Worm (Caenorhabditis elegans) whole organism, dauer: ENCODE data around the gene jhdm-1.

Experiments used
- unc-62 ChIP-seq: sonication (generic microtip); optimal IDR thresholded peaks from 2 replicates; lab custom pipeline; 2017; ENCODE audit warnings: missing biosample characterization, missing genetic modification reagents, missing genetic modification characterization

jhdm-1 gene

DNA sequence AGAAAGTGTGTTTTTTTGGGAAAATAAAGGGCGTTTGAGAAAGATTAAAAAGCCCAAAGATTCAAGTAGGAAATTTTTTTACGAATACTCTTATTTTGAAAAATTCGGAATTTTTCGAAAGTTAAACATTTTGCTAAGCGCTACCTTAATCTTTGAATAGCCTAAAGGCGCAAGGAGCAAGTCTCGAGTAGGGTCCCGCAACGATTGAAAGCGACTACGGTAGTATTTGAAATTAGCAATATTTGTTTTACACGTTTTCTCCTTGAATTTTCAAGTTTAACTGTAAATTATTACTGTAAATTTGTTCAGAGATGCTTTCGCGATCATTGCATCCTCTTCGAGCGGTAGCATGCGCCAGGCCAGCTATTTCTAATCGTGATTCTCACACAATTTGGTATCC, 10.6 kb downstream of the jhdm-1 start, which contains the start of gene nduf-2.2:
TSS of gene nduf-2.2 (plus strand) at position 310 of the 400 bp plus-strand sequence.
- TF ChIP-seq unc-62 (GFP tag; lab: Kevin White, UChicago) = no peak

DNA sequence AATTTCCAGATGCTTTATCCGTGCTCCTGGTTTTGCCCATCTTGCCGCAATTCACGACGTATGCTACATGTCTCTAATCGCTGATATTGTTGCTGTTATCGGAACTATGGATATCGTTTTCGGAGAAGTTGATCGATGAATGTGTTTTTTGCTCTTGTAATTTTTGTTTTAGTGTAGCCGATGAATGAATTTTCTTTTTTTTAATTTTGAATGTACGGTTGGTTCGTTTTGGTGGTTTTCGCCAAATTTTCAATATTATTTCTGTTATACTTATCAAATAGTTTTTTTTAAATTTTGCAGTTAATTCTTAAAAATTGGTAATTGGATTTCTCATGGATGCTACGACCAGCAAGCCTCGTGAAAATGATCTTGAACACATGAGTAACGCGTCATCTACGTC, 12.7 kb downstream of the jhdm-1 start, which contains the start of gene T26A5.2:
TSS of gene T26A5.2 (plus strand) at position 301 of the 400 bp plus-strand sequence.
- TF ChIP-seq unc-62 (GFP tag; lab: Kevin White, UChicago) = no peak

DNA sequence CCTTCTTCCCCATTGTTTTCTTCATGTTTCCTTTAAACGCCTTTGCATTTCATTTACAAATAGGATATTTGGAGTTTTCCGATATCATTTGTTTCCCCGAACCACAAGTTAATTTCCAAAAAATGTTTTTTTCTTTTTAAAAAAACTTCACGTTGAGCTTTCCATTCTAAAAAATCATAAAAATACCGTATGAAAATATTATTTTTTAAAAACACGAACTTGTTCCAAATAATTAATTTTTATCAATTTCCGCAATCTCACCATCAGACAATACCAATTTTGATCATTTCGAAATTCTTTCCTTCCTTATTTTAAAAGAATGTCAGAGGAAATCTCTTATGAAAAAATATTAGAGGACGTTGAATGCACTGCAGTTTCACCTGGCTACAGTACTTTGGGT, 17.2 kb downstream of the jhdm-1 start, which contains the start of gene wht-6:
TSS of gene wht-6 (plus strand) at position 301 of the 400 bp plus-strand sequence.
- TF ChIP-seq unc-62 (GFP tag; lab: Kevin White, UChicago) = no peak

- TF ChIP-seq unc-62 (GFP tag; lab: Kevin White, UChicago) = no peak
Measured at ce11 chrIII:6476380-6476779, 22.1 kb downstream of the jhdm-1 start.

DNA sequence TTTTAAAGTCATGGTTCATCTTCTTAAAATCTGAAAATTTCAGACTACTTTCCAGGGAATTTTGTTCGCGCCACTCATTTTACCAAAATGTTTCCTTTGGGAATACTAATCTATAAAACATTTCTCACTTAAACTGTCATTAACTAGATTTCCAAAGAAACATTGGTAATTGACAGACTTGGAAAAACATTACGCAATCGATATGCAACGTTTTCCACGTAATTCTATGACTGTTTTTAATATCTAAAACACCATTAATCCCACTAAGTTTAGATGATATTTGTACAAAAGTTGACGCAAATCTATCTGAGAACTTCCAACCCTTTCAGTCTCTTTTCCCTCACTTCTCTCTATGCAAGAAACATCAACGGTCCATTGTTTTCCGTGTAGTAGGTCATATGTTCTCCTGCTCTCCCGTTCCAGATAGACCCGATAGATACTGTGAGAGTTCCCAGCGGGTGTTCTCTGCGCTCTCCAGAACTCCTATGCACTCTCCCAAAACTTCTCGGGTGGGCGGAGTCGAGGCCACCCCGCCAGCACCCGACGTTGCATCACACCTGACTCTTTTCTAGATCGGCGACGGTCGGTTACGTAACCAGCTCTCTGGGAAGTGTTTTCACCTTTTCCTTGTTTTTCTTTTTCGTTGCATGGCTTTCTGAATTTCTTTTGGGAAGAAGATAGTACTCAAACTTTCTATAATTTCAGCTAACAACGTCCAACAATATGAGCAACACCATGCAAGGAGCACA, 24.1 kb downstream of the jhdm-1 start, which contains the start of gene zip-8:
TSS of gene zip-8 (plus strand) at position 700 of the 749 bp plus-strand sequence.
- TF ChIP-seq unc-62 (GFP tag; lab: Kevin White, UChicago) = no peak

ce11 chrIII:6479439-6479838, 25.2 kb downstream of the jhdm-1 start:
- no peak for TF ChIP-seq unc-62 (GFP tag; lab: Kevin White, UChicago)

DNA sequence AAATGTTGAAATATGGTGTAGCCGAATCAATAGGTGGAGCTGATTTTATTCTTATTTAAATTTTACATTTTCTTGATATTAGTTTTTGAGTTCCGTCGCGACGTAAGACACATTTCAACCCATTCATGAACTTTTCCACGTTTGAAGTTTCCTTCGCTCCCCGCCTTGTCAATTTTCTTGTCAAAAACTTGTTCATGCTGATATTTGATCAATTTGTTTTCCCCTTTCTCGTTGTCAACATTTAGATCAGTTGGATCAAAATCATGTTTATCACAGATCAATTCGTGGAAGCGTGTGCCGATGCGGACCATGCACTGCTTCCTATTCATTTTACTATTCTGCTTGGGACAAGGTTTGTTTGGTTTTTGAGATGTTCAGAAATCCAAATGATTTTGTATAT, 28.6 kb downstream of the jhdm-1 start, which contains the start of gene chtb-2:
TSS of gene chtb-2 (plus strand) at position 301 of the 400 bp plus-strand sequence.
- TF ChIP-seq unc-62 (GFP tag; lab: Kevin White, UChicago) = no peak

DNA sequence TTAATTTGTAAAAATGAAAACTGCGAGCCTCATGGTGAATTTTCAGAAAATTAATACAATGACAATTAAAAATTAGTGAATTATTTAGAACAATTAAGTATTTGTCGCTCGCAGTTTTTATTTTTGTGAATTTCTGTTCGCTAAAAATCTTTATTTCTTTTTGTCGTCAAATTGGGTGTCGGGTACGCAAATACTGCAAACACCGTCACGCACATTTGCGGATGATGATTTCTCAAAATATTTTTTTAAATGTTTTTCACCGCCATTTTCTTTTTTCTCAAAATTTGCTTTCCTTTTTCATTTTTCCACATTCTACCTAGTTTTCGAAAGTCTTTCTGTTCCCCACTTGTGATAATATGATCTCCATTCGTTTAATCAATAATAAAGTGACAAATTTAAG, 34.6 kb downstream of the jhdm-1 start:
- TF ChIP-seq unc-62 (GFP tag; lab: Kevin White, UChicago) = no peak

DNA sequence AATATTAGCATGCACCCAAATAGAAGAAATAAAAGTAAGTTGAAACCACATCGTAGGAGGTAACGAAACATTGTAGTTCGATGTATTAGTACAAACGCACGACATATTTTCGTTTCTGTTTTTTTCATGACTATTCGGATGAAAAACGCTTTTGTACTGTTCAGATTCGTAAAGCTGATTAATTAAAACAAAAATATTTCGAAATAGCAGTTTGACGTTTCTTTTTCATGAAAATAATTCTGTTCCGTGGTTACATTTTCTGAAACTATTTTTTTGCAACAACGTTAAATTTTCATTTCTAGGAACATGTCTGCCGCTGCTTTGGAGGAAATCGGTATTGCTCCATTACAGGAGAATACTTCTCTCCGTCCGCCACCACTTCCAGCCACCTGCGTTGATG, 35.2 kb downstream of the jhdm-1 start, which contains the start of gene rpt-3:
TSS of gene rpt-3 (plus strand) at position 301 of the 400 bp plus-strand sequence.
- no peak for TF ChIP-seq unc-62 (GFP tag; lab: Kevin White, UChicago)

DNA sequence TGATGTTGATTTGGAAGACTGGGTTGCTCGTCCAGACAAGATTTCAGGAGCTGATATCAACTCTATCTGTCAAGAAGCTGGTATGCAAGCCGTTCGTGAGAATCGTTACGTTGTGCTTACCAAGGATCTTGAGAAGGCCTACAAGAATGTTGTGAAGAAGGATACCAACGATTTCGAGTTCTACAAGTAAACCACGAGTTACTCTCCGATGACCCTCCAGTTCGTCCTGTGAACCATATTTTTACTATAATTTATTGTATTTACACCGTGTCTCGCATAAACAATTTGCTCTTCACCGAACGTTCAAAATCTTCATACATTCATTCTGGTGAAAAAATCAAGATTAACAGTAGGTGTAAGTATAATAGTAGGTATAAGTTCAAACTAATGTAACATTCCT, 36.7 kb downstream of the jhdm-1 start:
- TF ChIP-seq unc-62 (GFP tag; lab: Kevin White, UChicago) = no peak

ce11 chrIII:6492807-6493206, 38.5 kb downstream of the jhdm-1 start, which contains the start of gene srb-11:
Gene srb-11, minus strand, starts transcription at chrIII:6492907.
- TF ChIP-seq unc-62 (GFP tag; lab: Kevin White, UChicago) = no peak

DNA sequence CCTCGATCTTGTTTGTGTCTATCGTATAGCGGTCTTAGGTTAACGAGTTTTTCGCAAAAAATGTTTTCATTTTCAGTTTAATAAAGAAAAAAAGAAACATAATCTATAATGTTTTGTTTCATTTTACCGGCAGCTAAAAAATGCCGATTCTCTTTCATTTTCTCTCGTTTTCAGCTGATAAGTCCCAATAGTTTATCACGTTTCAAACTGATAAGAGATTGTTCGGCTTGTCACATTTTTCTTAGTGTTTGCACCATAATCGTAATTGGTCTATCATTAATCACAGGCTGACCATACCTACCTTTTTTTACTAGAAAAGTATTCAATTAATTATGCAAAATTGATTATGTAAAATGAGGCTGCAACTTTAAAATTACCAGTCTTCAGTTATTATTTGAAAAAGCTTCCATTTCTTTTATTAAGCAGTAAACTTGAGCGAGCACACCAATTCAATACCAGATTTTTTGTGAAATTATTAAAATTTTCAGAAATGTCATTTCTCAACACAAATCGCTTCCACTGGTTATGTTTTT, 41.0 kb downstream of the jhdm-1 start, which contains the start of gene F23F12.13:
TSS of gene F23F12.13 (plus strand) at position 483 of the 533 bp plus-strand sequence.
- no peak for TF ChIP-seq unc-62 (GFP tag; lab: Kevin White, UChicago)

DNA sequence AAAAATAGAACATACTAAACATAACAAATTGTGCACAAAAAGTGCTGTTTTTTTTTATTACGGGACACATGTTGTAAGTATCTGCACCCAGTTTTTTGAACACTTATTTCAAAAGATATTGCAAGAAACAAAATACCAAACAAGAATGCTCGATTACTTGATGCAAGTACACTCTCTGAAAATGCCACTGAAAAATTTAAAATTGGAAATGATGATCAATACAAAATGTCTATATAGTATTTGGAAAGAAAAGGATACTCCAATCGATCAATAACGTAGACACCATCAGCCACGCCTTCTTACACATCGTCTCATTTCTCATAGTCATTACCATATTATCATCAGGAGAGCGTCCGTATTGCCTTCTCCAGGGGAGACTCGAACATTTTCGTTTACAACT, 43.9 kb downstream of the jhdm-1 start, which contains the start of gene sdz-15:
TSS of gene sdz-15 (plus strand) at position 301 of the 400 bp plus-strand sequence.
- TF ChIP-seq unc-62 (GFP tag; lab: Kevin White, UChicago) = no peak

DNA sequence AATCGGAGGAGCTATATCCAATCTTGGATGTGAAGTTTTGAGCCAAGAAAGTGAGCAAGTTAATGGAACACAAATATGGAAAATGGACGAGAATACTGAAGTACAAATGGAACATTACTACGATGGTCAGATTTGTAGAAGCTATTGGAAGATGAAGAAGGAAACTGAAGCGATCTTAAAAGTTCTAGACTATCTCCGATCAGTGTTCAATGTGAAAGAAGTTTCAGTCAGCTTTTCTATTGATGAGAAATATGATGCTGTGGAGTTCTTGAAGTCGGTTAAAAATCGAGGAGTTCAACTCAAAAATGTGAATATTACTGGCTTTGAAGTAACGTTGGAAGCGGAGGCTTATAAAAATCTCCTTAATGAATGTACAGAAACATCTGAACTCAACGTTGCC, 44.8 kb downstream of the jhdm-1 start:
- no peak for TF ChIP-seq unc-62 (GFP tag; lab: Kevin White, UChicago)

- no peak for TF ChIP-seq unc-62 (GFP tag; lab: Kevin White, UChicago)
Measured at ce11 chrIII:6500032-6500564, 45.8 kb downstream of the jhdm-1 start, which contains the start of gene F23F12.3. Gene F23F12.3, plus strand, starts transcription at chrIII:6500514.

ce11 chrIII:6507832-6508231, 53.5 kb downstream of the jhdm-1 start, which contains the start of gene F23F12.12:
Gene F23F12.12, plus strand, starts transcription at chrIII:6508132.
- TF ChIP-seq unc-62 (GFP tag; lab: Kevin White, UChicago) = no peak
